Fruit fly (Drosophila melanogaster) whole organism, embryonic: Measurements from ENCODE around the gene LanB1.

ENCODE experiments used
- Adf1 ChIP-seq: fragments of 200-800 bp; sonication (Bioruptor generic); IDR thresholded peaks from 2 replicates; pipeline ENCODE4 v1.3.6; 2022; ENCODE audit warnings: missing biosample characterization, missing genetic modification characterization
- Awh ChIP-seq: fragments of 200-800 bp; sonication (Bioruptor generic); IDR thresholded peaks from 2 replicates; pipeline ENCODE4, ENCODE4 v1.3.6; 2022; ENCODE audit warnings: missing biosample characterization, missing genetic modification characterization
- B-H1 ChIP-seq: fragments of 200-800 bp; sonication (Bioruptor generic); IDR thresholded peaks from 3 replicates; pipeline ENCODE4 v1.3.6; 2022; ENCODE audit warnings: missing biosample characterization, missing genetic modification characterization
- B-H2 ChIP-seq: fragments of 200-800 bp; sonication (Bioruptor generic); optimal IDR thresholded peaks from 2 replicates; lab custom pipeline; 2018; ENCODE audit warnings: missing biosample characterization, mild to moderate bottlenecking, missing genetic modification characterization
- Bgb ChIP-seq: fragments of 200-800 bp; sonication (Bioruptor generic); IDR thresholded peaks from 2 replicates; pipeline ENCODE4 v1.3.6; 2022; ENCODE audit warnings: missing biosample characterization, missing genetic modification characterization; ENCODE audit not compliant: partially characterized antibody
- CG1024 ChIP-seq: fragments of 200-800 bp; sonication (Bioruptor generic); IDR thresholded peaks from 2 replicates; pipeline ENCODE4 v1.3.6; 2022; ENCODE audit warnings: missing biosample characterization, missing genetic modification characterization
- CG11398 ChIP-seq: fragments of 200-800 bp; sonication (Bioruptor generic); optimal IDR thresholded peaks from 2 replicates; lab custom pipeline; 2016; ENCODE audit warnings: missing biosample characterization, missing genetic modification characterization
- CG11456 ChIP-seq: fragments of 200-800 bp; sonication (Bioruptor generic); IDR thresholded peaks from 3 replicates; pipeline ENCODE4 v1.3.6; 2022; ENCODE audit warnings: missing biosample characterization, missing genetic modification characterization
- CG11504 ChIP-seq: fragments of 200-800 bp; sonication (Bioruptor generic); optimal IDR thresholded peaks from 3 replicates; lab custom pipeline; 2019; ENCODE audit warnings: missing biosample characterization, mild to moderate bottlenecking, missing genetic modification characterization, moderate library complexity
- CG13287 ChIP-seq: fragments of 200-800 bp; sonication (Bioruptor generic); IDR thresholded peaks from 2 replicates; pipeline ENCODE4 v1.3.6; 2022; ENCODE audit warnings: missing biosample characterization, missing genetic modification characterization; ENCODE audit not compliant: partially characterized antibody
- CG14441 ChIP-seq: fragments of 200-800 bp; sonication (Bioruptor generic); IDR thresholded peaks from 2 replicates; pipeline ENCODE4 v1.3.6; 2022; ENCODE audit warnings: missing biosample characterization, missing genetic modification characterization
- CG14965 ChIP-seq: fragments of 200-800 bp; sonication (Bioruptor generic); optimal IDR thresholded peaks from 2 replicates; lab custom pipeline; 2016; ENCODE audit warnings: missing biosample characterization, missing genetic modification characterization, borderline replicate concordance
- CG16813 ChIP-seq: fragments of 200-800 bp; sonication (Bioruptor generic); IDR thresholded peaks from 3 replicates; pipeline ENCODE4 v1.3.6; 2022; ENCODE audit warnings: missing biosample characterization, missing genetic modification characterization; ENCODE audit not compliant: partially characterized antibody
- CG2199 ChIP-seq: fragments of 200-800 bp; sonication (Bioruptor generic); IDR thresholded peaks from 3 replicates; pipeline ENCODE4 v1.3.6; 2022; ENCODE audit warnings: missing biosample characterization, missing genetic modification characterization
- CG30403 ChIP-seq: fragments of 200-800 bp; sonication (Bioruptor generic); optimal IDR thresholded peaks from 3 replicates; lab custom pipeline; 2016; ENCODE audit warnings: missing biosample characterization, missing genetic modification characterization
- CG3163 ChIP-seq: fragments of 200-800 bp; sonication (Bioruptor generic); optimal IDR thresholded peaks from 3 replicates; lab custom pipeline; 2016; ENCODE audit warnings: missing biosample characterization, missing genetic modification characterization
- CG3407 ChIP-seq: fragments of 200-800 bp; sonication (Bioruptor generic); optimal IDR thresholded peaks from 2 replicates; lab custom pipeline; 2018; ENCODE audit warnings: missing biosample characterization, mild to moderate bottlenecking, missing genetic modification characterization
- CG4820 ChIP-seq: fragments of 200-800 bp; sonication (Bioruptor generic); optimal IDR thresholded peaks from 3 replicates; lab custom pipeline; 2016; ENCODE audit warnings: missing biosample characterization, missing genetic modification characterization
- CG6654 ChIP-seq: fragments of 200-800 bp; sonication (Bioruptor generic); optimal IDR thresholded peaks from 2 replicates; lab custom pipeline; 2017; ENCODE audit warnings: missing biosample characterization, mild to moderate bottlenecking, missing genetic modification characterization
- CG7987 ChIP-seq: fragments of 200-800 bp; sonication (Bioruptor generic); optimal IDR thresholded peaks from 2 replicates; lab custom pipeline; 2018; ENCODE audit warnings: missing biosample characterization, mild to moderate bottlenecking, missing genetic modification characterization, moderate library complexity
- CG8290 ChIP-seq, 3 experiments: fragments of 200-800 bp; sonication (Bioruptor generic); optimal IDR thresholded peaks; 2 replicates each; lab custom pipeline; 2016 to 2019; ENCODE audit warnings: missing biosample characterization in 3 of 3, missing genetic modification characterization in 3 of 3, mild to moderate bottlenecking in 2 of 3, moderate library complexity in 1 of 3
- CG8478 ChIP-seq: fragments of >200 bp; optimal IDR thresholded peaks from 2 replicates; lab custom pipeline; 2018
- CG9817 ChIP-seq: fragments of 200-800 bp; sonication (Bioruptor generic); optimal IDR thresholded peaks from 2 replicates; lab custom pipeline; 2018; ENCODE audit warnings: missing biosample characterization, mild to moderate bottlenecking, missing genetic modification characterization, moderate library complexity
- CG9932 ChIP-seq: fragments of 200-800 bp; sonication (Bioruptor generic); IDR thresholded peaks from 2 replicates; pipeline ENCODE4 v1.3.6; 2022; ENCODE audit warnings: missing biosample characterization, missing genetic modification characterization
- CoRest ChIP-seq: fragments of 200-800 bp; sonication (Bioruptor generic); optimal IDR thresholded peaks from 3 replicates; lab custom pipeline; 2018; ENCODE audit warnings: missing biosample characterization, mild to moderate bottlenecking, missing genetic modification characterization, moderate library complexity
- Dbx ChIP-seq: fragments of 200-800 bp; sonication (Bioruptor generic); IDR thresholded peaks from 3 replicates; pipeline ENCODE4 v1.3.6; 2022; ENCODE audit warnings: missing biosample characterization, missing genetic modification characterization
- Deaf1 ChIP-seq: fragments of 200-800 bp; optimal IDR thresholded peaks from 3 replicates; lab custom pipeline; 2019; ENCODE audit warnings: missing biosample characterization, mild to moderate bottlenecking, missing genetic modification characterization, moderate library complexity
- Dll ChIP-seq: fragments of 200-800 bp; sonication (Bioruptor generic); IDR thresholded peaks from 4 replicates; pipeline ENCODE4 v1.3.6; 2022; ENCODE audit warnings: missing biosample characterization, missing genetic modification characterization; ENCODE audit not compliant: partially characterized antibody
- Dp ChIP-seq: fragments of 200-800 bp; sonication (Bioruptor generic); optimal IDR thresholded peaks from 2 replicates; lab custom pipeline; 2018; ENCODE audit warnings: missing biosample characterization, mild to moderate bottlenecking, missing genetic modification characterization, moderate library complexity
- E2f2 ChIP-seq: fragments of 200-800 bp; sonication (Bioruptor generic); IDR thresholded peaks from 2 replicates; pipeline ENCODE4 v1.3.6; 2022; ENCODE audit warnings: missing biosample characterization, missing genetic modification characterization
- Ets97D ChIP-seq: fragments of 200-800 bp; sonication (Bioruptor generic); optimal IDR thresholded peaks from 3 replicates; lab custom pipeline; 2016; ENCODE audit warnings: missing biosample characterization, missing genetic modification characterization
- GATAe ChIP-seq: fragments of 200-800 bp; sonication (Bioruptor generic); conservative IDR thresholded peaks from 2 replicates; pipeline ENCODE4 v1.3.6; 2022; ENCODE audit warnings: missing biosample characterization, missing genetic modification characterization
- H2.0 ChIP-seq: fragments of 200-800 bp; sonication (Bioruptor generic); IDR thresholded peaks from 2 replicates; pipeline ENCODE4 v1.3.6; 2022; ENCODE audit warnings: missing biosample characterization, missing genetic modification characterization
- HLH3B ChIP-seq: fragments of 200-800 bp; sonication (Bioruptor generic); IDR thresholded peaks from 2 replicates; pipeline ENCODE4 v1.3.6; 2022; ENCODE audit warnings: missing biosample characterization, missing genetic modification characterization
- Lhr ChIP-seq: fragments of 200-800 bp; sonication (Bioruptor generic); optimal IDR thresholded peaks from 3 replicates; lab custom pipeline; 2017; ENCODE audit warnings: mild to moderate bottlenecking, missing biosample characterization, missing genetic modification reagents, missing genetic modification characterization
- Myb ChIP-seq: fragments of 200-800 bp; sonication (Bioruptor generic); optimal IDR thresholded peaks from 2 replicates; lab custom pipeline; 2016; ENCODE audit warnings: missing biosample characterization, missing genetic modification characterization
- Opbp ChIP-seq: fragments of 200-800 bp; sonication (Bioruptor generic); IDR thresholded peaks from 3 replicates; pipeline ENCODE4 v1.3.6; 2022; ENCODE audit warnings: missing biosample characterization, missing genetic modification characterization; ENCODE audit not compliant: partially characterized antibody
- Sox102F ChIP-seq: fragments of 200-800 bp; sonication (Bioruptor generic); optimal IDR thresholded peaks from 2 replicates; lab custom pipeline; 2018; ENCODE audit warnings: missing biosample characterization, mild to moderate bottlenecking, missing genetic modification characterization, moderate library complexity
- ato ChIP-seq: fragments of 200-800 bp; sonication (Bioruptor generic); IDR thresholded peaks from 2 replicates; pipeline ENCODE4 v1.3.6; 2022; ENCODE audit warnings: missing biosample characterization, missing genetic modification characterization; ENCODE audit not compliant: partially characterized antibody
- bbx ChIP-seq: fragments of 200-800 bp; sonication (Bioruptor generic); IDR thresholded peaks from 2 replicates; pipeline ENCODE4 v1.3.6; 2022; ENCODE audit warnings: missing biosample characterization, missing genetic modification characterization; ENCODE audit not compliant: partially characterized antibody
- chif ChIP-seq, 2 experiments: fragments of 200-800 bp; sonication (Bioruptor generic); optimal IDR thresholded peaks; 3 replicates each; lab custom pipeline; 2016; ENCODE audit warnings: missing biosample characterization in 2 of 2, missing genetic modification characterization in 2 of 2
- grau ChIP-seq: fragments of 200-800 bp; optimal IDR thresholded peaks from 3 replicates; lab custom pipeline; 2019; ENCODE audit warnings: missing biosample characterization, mild to moderate bottlenecking, missing genetic modification characterization, moderate library complexity
- nmo ChIP-seq: fragments of 200-800 bp; sonication (Bioruptor generic); optimal IDR thresholded peaks from 2 replicates; lab custom pipeline; 2018; ENCODE audit warnings: missing biosample characterization, mild to moderate bottlenecking, missing genetic modification characterization, moderate library complexity
- onecut ChIP-seq: fragments of 200-800 bp; sonication (Bioruptor generic); IDR thresholded peaks from 2 replicates; pipeline ENCODE4 v1.3.6; 2022; ENCODE audit warnings: missing biosample characterization, missing genetic modification characterization
- slbo ChIP-seq: fragments of 200-800 bp; sonication (Bioruptor generic); IDR thresholded peaks from 2 replicates; pipeline ENCODE4 v1.3.6; 2022; ENCODE audit warnings: missing biosample characterization, missing genetic modification characterization
- sob ChIP-seq: fragments of 200-800 bp; sonication (Bioruptor generic); IDR thresholded peaks from 2 replicates; pipeline ENCODE4 v1.3.6; 2022; ENCODE audit warnings: missing biosample characterization, missing genetic modification characterization
- ssp ChIP-seq: fragments of 200-800 bp; sonication (Bioruptor generic); IDR thresholded peaks from 2 replicates; pipeline ENCODE4 v1.3.6; 2022; ENCODE audit warnings: missing biosample characterization, missing genetic modification characterization
- zen ChIP-seq: fragments of 200-800 bp; sonication (Bioruptor generic); optimal IDR thresholded peaks from 3 replicates; lab custom pipeline; 2018; ENCODE audit warnings: missing biosample characterization, mild to moderate bottlenecking, missing genetic modification characterization, moderate library complexity
- zfh2 ChIP-seq: fragments of 200-800 bp; sonication (Bioruptor generic); optimal IDR thresholded peaks from 2 replicates; lab custom pipeline; 2016; ENCODE audit warnings: missing biosample characterization, missing genetic modification characterization

The LanB1 gene

DNA sequence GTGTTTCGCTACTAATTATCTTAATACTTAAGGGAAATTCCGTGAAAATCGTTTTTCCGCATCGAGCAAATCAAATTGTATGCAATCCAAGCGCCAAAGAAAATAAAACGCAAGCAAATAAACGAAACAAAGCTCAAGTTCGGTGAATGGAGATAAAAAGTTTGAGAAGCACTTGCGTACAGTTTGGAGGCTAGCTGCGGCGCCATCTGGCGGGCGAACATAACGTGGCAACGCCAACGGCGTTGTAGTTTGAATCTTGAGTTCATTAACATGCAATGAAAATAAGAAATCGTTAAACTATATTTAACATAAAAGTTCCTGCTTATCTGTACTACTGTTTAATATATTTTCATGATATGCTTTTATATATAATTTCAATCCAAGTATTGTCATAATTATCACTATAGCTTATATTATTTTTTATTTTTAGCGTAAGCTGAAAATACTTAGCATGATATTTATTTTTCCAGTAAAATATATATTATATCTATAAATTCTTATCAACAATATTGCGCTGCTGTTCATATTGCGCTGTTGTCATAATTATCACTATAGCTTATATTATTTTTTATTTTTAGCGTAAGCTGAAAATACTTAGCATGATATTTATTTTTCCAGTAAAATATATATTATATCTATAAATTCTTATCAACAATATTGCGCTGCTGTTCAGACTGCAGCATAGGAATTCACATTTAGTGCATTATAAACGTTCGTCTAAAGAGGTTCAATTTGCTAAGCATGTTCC, 45.3 kb downstream of the LanB1 start, which contains the start of gene lectin-28C (continued):
- TF ChIP-seq CG3163 (GFP tag; lab: Kevin White, UChicago): peak; percentile 27
- TF ChIP-seq H2.0: 0 out of 2 replicates have a peak, but pooled peaks have one; percentile 14
- peak; percentile 15; the same call in 1 of the 2 replicates for TF ChIP-seq HLH3B (GFP tag; lab: Robert Waterston, UW)
- TF ChIP-seq bbx (GFP tag; lab: Robert Waterston, UW): peak; percentile 66
- TF ChIP-seq nmo (GFP tag; lab: Kevin White, UChicago): peak; percentile 26
- peak; percentile 1 for TF ChIP-seq grau
- TF ChIP-seq ato: peak; percentile 60; the same call in 1 of the 2 replicates
- peak; percentile 45 for TF ChIP-seq CG8290 (GFP tag; optimal IDR thresholded peaks at IDR 0.05; lab: Kevin White, UChicago)
- peak in 1 of 2 experiments; percentile 22 for TF ChIP-seq CG8290 (tag; optimal IDR thresholded peaks at IDR 0.05; lab: Kevin White, UChicago)
- TF ChIP-seq Deaf1 (tag; lab: Kevin White, UChicago): peak; percentile 8
- peak; percentile 100 for TF ChIP-seq CG6654 (GFP tag; lab: Kevin White, UChicago)
- TF ChIP-seq Dll (GFP tag; lab: Robert Waterston, UW): peak; percentile 22; the same call in 1 of the 4 replicates
- TF ChIP-seq ssp (GFP tag; lab: Robert Waterston, UW): 0 out of 2 replicates have a peak, but pooled peaks have one; percentile 7
- peak; percentile 44 for TF ChIP-seq CG11504 (tag; lab: Kevin White, UChicago)
- TF ChIP-seq Lhr (GFP tag; lab: Kevin White, UChicago): peak; percentile 39
- TF ChIP-seq Bgb (GFP tag; lab: Robert Waterston, UW): peak; percentile 71
- TF ChIP-seq slbo (GFP tag; lab: Robert Waterston, UW): 0 out of 2 replicates have a peak, but pooled peaks have one; percentile 32
- TF ChIP-seq Ets97D: peak; percentile 36
- TF ChIP-seq CoRest (tag; lab: Kevin White, UChicago): peak; percentile 12
- TF ChIP-seq CG9817: peak; percentile 8
- TF ChIP-seq zen (tag; lab: Kevin White, UChicago): peak; percentile 22
- TF ChIP-seq CG13287 (GFP tag; lab: Robert Waterston, UW): peak; percentile 65
- 0 out of 2 replicates have a peak, but pooled peaks have one; percentile 10 for TF ChIP-seq Awh (GFP tag; lab: Robert Waterston, UW)
- TF ChIP-seq Opbp: peak; percentile 82
- TF ChIP-seq CG9932 (GFP tag; lab: Robert Waterston, UW): 0 out of 2 replicates have a peak, but pooled peaks have one; percentile 22
- TF ChIP-seq CG16813: peak; percentile 54; the same call in 1 of the 3 replicates
- peak; percentile 91 for TF ChIP-seq Myb (GFP tag; lab: Kevin White, UChicago)
- peak; percentile 68 for TF ChIP-seq E2f2
- TF ChIP-seq onecut (GFP tag; lab: Robert Waterston, UW): peak; percentile 9; the same call in 1 of the 2 replicates
- TF ChIP-seq CG11456: peak; percentile 60; the same call in 1 of the 3 replicates
- TF ChIP-seq sob (GFP tag; lab: Robert Waterston, UW): peak; percentile 24; the same call in 1 of the 2 replicates
- TF ChIP-seq CG2199 (GFP tag; lab: Robert Waterston, UW): peak; percentile 99
- TF ChIP-seq CG30403 (GFP tag; lab: Kevin White, UChicago): peak; percentile 4

DNA sequence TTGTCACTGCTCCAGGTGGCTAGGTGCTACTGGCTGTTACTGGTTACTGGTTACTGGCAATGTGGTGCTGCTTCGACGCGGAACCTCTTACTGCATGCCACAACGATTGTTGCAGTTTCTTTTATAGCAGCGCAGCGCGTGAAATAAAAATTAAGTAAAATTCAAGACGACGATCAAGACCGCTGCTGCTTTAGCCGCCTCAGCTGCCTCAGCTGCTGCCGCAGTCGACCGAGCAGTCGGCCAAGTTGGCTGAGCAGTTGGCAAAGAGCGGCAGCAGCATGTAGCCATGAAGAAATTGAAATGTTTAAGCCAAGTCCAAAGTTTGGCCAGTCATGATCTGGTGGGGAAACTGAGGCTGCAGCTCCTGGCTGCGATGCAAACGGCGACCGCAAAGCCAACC, 49.5 kb downstream of the LanB1 start, which contains the start of gene TwdlE:
TwdlE (minus strand) TSS at position 101 of the 400 bp plus-strand sequence.
- TF ChIP-seq CG14965 (GFP tag; lab: Kevin White, UChicago) (no peak), B-H1 (GFP tag; lab: Robert Waterston, UW) (no peak), Opbp (no peak), Dp (GFP tag; lab: Kevin White, UChicago) (no peak), GATAe (GFP tag; lab: Robert Waterston, UW) (no peak), CG8478 (lab: Kevin White, UChicago) (no peak), B-H2 (no peak), CG11398 (GFP tag; lab: Kevin White, UChicago) (no peak), Dbx (GFP tag; lab: Robert Waterston, UW) (no peak), CG1024 (GFP tag; lab: Robert Waterston, UW) (no peak), Sox102F (GFP tag; lab: Kevin White, UChicago) (no peak), Adf1 (GFP tag; lab: Robert Waterston, UW) (no peak), zfh2 (GFP tag; lab: Kevin White, UChicago) (no peak), CG4820 (GFP tag; lab: Kevin White, UChicago) (no peak), CG14441 (GFP tag; lab: Robert Waterston, UW) (no peak), chif (GFP tag; optimal IDR thresholded peaks at IDR 0.05; lab: Kevin White, UChicago) (no peak), CG3407 (no peak), CG7987 (GFP tag; lab: Kevin White, UChicago) (no peak)
